Worm (Caenorhabditis elegans) whole organism, young adult: Measurements from ENCODE around the gene F59F5.7.

Experiments
- F10E7.11 ChIP-seq: sonication (generic microtip); optimal IDR thresholded peaks from 2 replicates; lab custom pipeline; 2017; ENCODE audit warnings: mild to moderate bottlenecking, missing genetic modification characterization, moderate library complexity, missing compliant biosample characterization
- F37B4.10 ChIP-seq: fragments of 200-800 bp; sonication (Bioruptor generic); IDR thresholded peaks from 2 replicates; pipeline ENCODE4 v1.3.6; 2022; ENCODE audit warnings: missing genetic modification characterization, missing compliant biosample characterization
- T07F8.4 ChIP-seq: sonication (generic microtip); optimal IDR thresholded peaks from 2 replicates; lab custom pipeline; 2016; ENCODE audit warnings: mild to moderate bottlenecking, missing genetic modification characterization, moderate library complexity, missing compliant biosample characterization
- Y95B8A.8 ChIP-seq: fragments of 200-800 bp; sonication (Bioruptor generic); IDR thresholded peaks from 2 replicates; pipeline ENCODE4 v1.3.6; 2022; ENCODE audit warnings: missing genetic modification reagents, missing genetic modification characterization, missing compliant biosample characterization
- ZK185.1 ChIP-seq: sonication (generic microtip); optimal IDR thresholded peaks from 2 replicates; lab custom pipeline; 2016; ENCODE audit warnings: mild to moderate bottlenecking, missing genetic modification characterization, missing compliant biosample characterization; ENCODE audit not compliant: poor library complexity, severe bottlenecking
- aptf-3 ChIP-seq: fragments of 200-800 bp; sonication (Bioruptor generic); IDR thresholded peaks from 2 replicates; pipeline ENCODE4 v1.3.6; 2022; ENCODE audit warnings: missing genetic modification characterization, missing compliant biosample characterization
- athp-1 ChIP-seq: sonication (generic microtip); optimal IDR thresholded peaks from 2 replicates; lab custom pipeline; 2017; ENCODE audit warnings: mild to moderate bottlenecking, missing genetic modification characterization, missing compliant biosample characterization
- attf-3 ChIP-seq: fragments of 200-800 bp; sonication (Bioruptor generic); conservative IDR thresholded peaks from 2 replicates; pipeline ENCODE4 v1.3.6; 2022; ENCODE audit warnings: missing genetic modification reagents, missing genetic modification characterization, missing compliant biosample characterization
- attf-6 ChIP-seq: fragments of 200-800 bp; sonication (Bioruptor generic); IDR thresholded peaks from 2 replicates; pipeline ENCODE4 v1.3.6; 2022; ENCODE audit warnings: missing genetic modification reagents, missing genetic modification characterization, missing compliant biosample characterization
- bed-2 ChIP-seq: fragments of 200-800 bp; sonication (Bioruptor generic); IDR thresholded peaks from 2 replicates; pipeline ENCODE4 v1.3.6; 2022; ENCODE audit warnings: missing genetic modification reagents, missing genetic modification characterization, missing compliant biosample characterization
- ccch-3 ChIP-seq: fragments of 200-800 bp; sonication (Bioruptor generic); optimal IDR thresholded peaks from 2 replicates; lab custom pipeline; 2018; ENCODE audit warnings: mild to moderate bottlenecking, missing genetic modification characterization, missing compliant biosample characterization
- cebp-1 ChIP-seq, 2 experiments: fragments of 200-800 bp in 1 of 2; sonication (Bioruptor generic) in 1 of 2; sonication (generic microtip) in 1 of 2; IDR thresholded peaks in 1 of 2; optimal IDR thresholded peaks in 1 of 2; 2 replicates each; pipeline versions ENCODE4 v1.3.6 to Lab custom; 2017 to 2022; ENCODE audit warnings: missing compliant biosample characterization in 2 of 2, missing genetic modification characterization in 2 of 2, mild to moderate bottlenecking in 1 of 2, missing genetic modification reagents in 1 of 2, moderate library complexity in 1 of 2
- ceh-27 ChIP-seq: fragments of 200-800 bp; sonication (Bioruptor generic); optimal IDR thresholded peaks from 2 replicates; lab custom pipeline; 2018; ENCODE audit warnings: mild to moderate bottlenecking, missing genetic modification characterization, moderate library complexity, missing compliant biosample characterization
- ceh-79 ChIP-seq: sonication (generic microtip); optimal IDR thresholded peaks from 2 replicates; lab custom pipeline; 2017; ENCODE audit warnings: mild to moderate bottlenecking, missing genetic modification characterization, missing compliant biosample characterization
- ceh-91 ChIP-seq: fragments of 200-800 bp; sonication (Bioruptor generic); IDR thresholded peaks from 2 replicates; pipeline ENCODE4 v1.3.6; 2022; ENCODE audit warnings: missing genetic modification reagents, missing genetic modification characterization, missing compliant biosample characterization
- die-1 ChIP-seq: sonication (generic microtip); optimal IDR thresholded peaks from 2 replicates; lab custom pipeline; 2016; ENCODE audit warnings: missing genotype, mild to moderate bottlenecking, missing genetic modification characterization, missing compliant biosample characterization
- dpff-1 ChIP-seq: sonication (generic microtip); optimal IDR thresholded peaks from 2 replicates; lab custom pipeline; 2017; ENCODE audit warnings: mild to moderate bottlenecking, missing genetic modification characterization, missing compliant biosample characterization
- ekl-4 ChIP-seq: fragments of 200-800 bp; sonication (Bioruptor generic); IDR thresholded peaks from 2 replicates; pipeline ENCODE4 v1.3.6; 2022; ENCODE audit warnings: missing genetic modification reagents, missing genetic modification characterization, missing compliant biosample characterization
- gei-17 ChIP-seq: fragments of 200-800 bp; sonication (Bioruptor generic); optimal IDR thresholded peaks from 2 replicates; lab custom pipeline; 2018; ENCODE audit warnings: mild to moderate bottlenecking, missing genetic modification characterization, missing compliant biosample characterization
- him-1 ChIP-seq: sonication (generic microtip); optimal IDR thresholded peaks from 2 replicates; lab custom pipeline; 2016; ENCODE audit warnings: missing genotype, missing genetic modification reagents, missing genetic modification characterization, missing compliant biosample characterization
- hlh-12 ChIP-seq: sonication (generic microtip); optimal IDR thresholded peaks from 2 replicates; lab custom pipeline; 2016; ENCODE audit warnings: missing genetic modification characterization, missing compliant biosample characterization
- hlh-26 ChIP-seq: fragments of 200-800 bp; sonication (Bioruptor generic); conservative IDR thresholded peaks from 2 replicates; pipeline ENCODE4 v1.3.6; 2022; ENCODE audit warnings: missing genetic modification reagents, missing genetic modification characterization, missing compliant biosample characterization
- hmg-1.2 ChIP-seq: fragments of 200-800 bp; sonication (Bioruptor generic); IDR thresholded peaks from 2 replicates; pipeline ENCODE4 v1.3.6; 2022; ENCODE audit warnings: missing genetic modification reagents, missing genetic modification characterization, missing compliant biosample characterization
- lin-35 ChIP-seq, 3 experiments: fragments of 150-350 bp in 2 of 3; sonication (generic microtip) in 1 of 3; optimal IDR thresholded peaks; 2 replicates each; lab custom pipeline; 2014 to 2018; ENCODE audit warnings: missing biosample characterization in 3 of 3, missing genetic modification characterization in 3 of 3, missing genetic modification reagents in 3 of 3
- lin-40 ChIP-seq: sonication (generic microtip); optimal IDR thresholded peaks from 2 replicates; lab custom pipeline; 2016; ENCODE audit warnings: missing genetic modification characterization, mild to moderate bottlenecking, missing compliant biosample characterization, missing genotype, missing genetic modification reagents
- lsl-1 ChIP-seq: fragments of 200-800 bp; sonication (Bioruptor generic); optimal IDR thresholded peaks from 2 replicates; lab custom pipeline; 2018; ENCODE audit warnings: mild to moderate bottlenecking, missing genetic modification characterization, moderate library complexity, missing compliant biosample characterization
- madf-6 ChIP-seq: fragments of 200-800 bp; sonication (Bioruptor generic); IDR thresholded peaks from 2 replicates; pipeline ENCODE4 v1.3.6; 2022; ENCODE audit warnings: missing genetic modification reagents, missing genetic modification characterization, missing compliant biosample characterization
- madf-8 ChIP-seq: fragments of 200-800 bp; sonication (Bioruptor generic); conservative IDR thresholded peaks from 2 replicates; pipeline ENCODE4 v1.3.6; 2022; ENCODE audit warnings: missing genetic modification reagents, missing genetic modification characterization, missing compliant biosample characterization
- mel-28 ChIP-seq: sonication (generic microtip); optimal IDR thresholded peaks from 2 replicates; lab custom pipeline; 2016; ENCODE audit warnings: borderline replicate concordance, mild to moderate bottlenecking, missing genetic modification characterization, missing compliant biosample characterization
- nfyb-1 ChIP-seq: fragments of 200-800 bp; sonication (Bioruptor generic); IDR thresholded peaks from 2 replicates; pipeline ENCODE4 v1.3.6; 2022; ENCODE audit warnings: missing genetic modification reagents, missing genetic modification characterization, missing compliant biosample characterization
- nhr-80 ChIP-seq: sonication (generic microtip); optimal IDR thresholded peaks from 2 replicates; lab custom pipeline; 2016; ENCODE audit warnings: missing genetic modification characterization, missing compliant biosample characterization
- pbrm-1 ChIP-seq: fragments of 200-800 bp; sonication (Bioruptor generic); IDR thresholded peaks from 2 replicates; pipeline ENCODE4 v1.3.6; 2022; ENCODE audit warnings: missing genetic modification reagents, missing genetic modification characterization, missing compliant biosample characterization
- repo-1 ChIP-seq: sonication (generic microtip); optimal IDR thresholded peaks from 2 replicates; lab custom pipeline; 2017; ENCODE audit warnings: mild to moderate bottlenecking, missing genetic modification characterization, missing compliant biosample characterization
- somi-1 ChIP-seq: fragments of 200-800 bp; sonication (Bioruptor generic); optimal IDR thresholded peaks from 2 replicates; lab custom pipeline; 2018; ENCODE audit warnings: mild to moderate bottlenecking, missing genetic modification characterization, missing compliant biosample characterization
- tbp1 ChIP-seq: fragments of 200-800 bp; sonication (Bioruptor generic); optimal IDR thresholded peaks from 2 replicates; lab custom pipeline; 2018; ENCODE audit warnings: mild to moderate bottlenecking, missing genetic modification characterization, missing compliant biosample characterization
- unc-62 ChIP-seq: fragments of 150-350 bp; optimal IDR thresholded peaks from 2 replicates; lab custom pipeline; 2014; ENCODE audit warnings: missing biosample characterization, missing genetic modification reagents, missing genetic modification characterization

The F59F5.7 gene

ce11 chrX:10559203-10559602 is at the start of gene F59F5.7:
TSS of gene F59F5.7 (plus strand) at chrX:10559503.
- TF ChIP-seq him-1 (tag; lab: Kevin White, UChicago) (no peak), tbp1 (no peak), ceh-27 (GFP tag; lab: Kevin White, UChicago) (no peak), ekl-4 (no peak), repo-1 (tag; lab: Kevin White, UChicago) (no peak), lsl-1 (GFP tag; lab: Kevin White, UChicago) (no peak), pbrm-1 (no peak), attf-3 (GFP tag; lab: Robert Waterston, UW) (no peak), Y95B8A.8 (GFP tag; lab: Robert Waterston, UW) (no peak), attf-6 (no peak)

- no peak for TF ChIP-seq madf-6 (GFP tag; lab: Robert Waterston, UW)
- TF ChIP-seq cebp-1 (GFP tag; IDR thresholded peaks at IDR 0.05; lab: Robert Waterston, UW): no peak
- TF ChIP-seq cebp-1 (tag; optimal IDR thresholded peaks at IDR 0.05; lab: Kevin White, UChicago): no peak
- TF ChIP-seq aptf-3 (GFP tag; lab: Robert Waterston, UW): no peak
- no peak for TF ChIP-seq ceh-91 (GFP tag; lab: Robert Waterston, UW)
- no peak for TF ChIP-seq lin-40 (tag; lab: Kevin White, UChicago)
- TF ChIP-seq lin-35 (GFP tag; optimal IDR thresholded peaks at IDR 0.05; lab: Kevin White, UChicago): no peak
- no peak for TF ChIP-seq T07F8.4
- no peak for TF ChIP-seq F37B4.10 (GFP tag; lab: Robert Waterston, UW)
- no peak for TF ChIP-seq dpff-1 (tag; lab: Kevin White, UChicago)
- TF ChIP-seq hlh-26: no peak
- TF ChIP-seq attf-6: no peak
- TF ChIP-seq F10E7.11: no peak
Measured at ce11 chrX:10514056-10514455, 45.2 kb upstream of the F59F5.7 start.

ce11 chrX:10514834-10515233 is 44.5 kb upstream of the F59F5.7 start:
- no peak for TF ChIP-seq madf-8 (GFP tag; lab: Robert Waterston, UW)
- TF ChIP-seq ceh-79 (tag; lab: Kevin White, UChicago): no peak
- no peak for TF ChIP-seq somi-1 (GFP tag; lab: Kevin White, UChicago)
- TF ChIP-seq athp-1 (tag; lab: Kevin White, UChicago): no peak
- TF ChIP-seq hlh-26: no peak
- TF ChIP-seq hlh-12 (tag; lab: Kevin White, UChicago): no peak
- TF ChIP-seq nfyb-1 (GFP tag; lab: Robert Waterston, UW): no peak
- no peak for TF ChIP-seq bed-2 (GFP tag; lab: Robert Waterston, UW)
- no peak for TF ChIP-seq mel-28
- TF ChIP-seq ccch-3 (GFP tag; lab: Kevin White, UChicago): no peak
- TF ChIP-seq gei-17: no peak
- no peak for TF ChIP-seq die-1
- no peak for TF ChIP-seq hmg-1.2 (GFP tag; lab: Robert Waterston, UW)

ce11 chrX:10516549-10516948 is 42.8 kb upstream of the F59F5.7 start:
- TF ChIP-seq pbrm-1 (no peak), madf-8 (GFP tag; lab: Robert Waterston, UW) (0 out of 2 replicates have a peak, but pooled peaks have one; percentile 10)

- TF ChIP-seq ZK185.1 (tag; lab: Kevin White, UChicago) (no peak), unc-62 (peak; percentile 82), nhr-80 (tag; lab: Kevin White, UChicago) (no peak)
Measured at ce11 chrX:10520185-10520584, 39.1 kb upstream of the F59F5.7 start.
